Worm (Caenorhabditis elegans) whole organism, L1 larva: Measurements from ENCODE around the gene ilcr-2.

ENCODE experiments used
- ceh-82 ChIP-seq, 3 experiments: fragments of 150-350 bp in 1 of 3; sonication (generic microtip) in 2 of 3; optimal IDR thresholded peaks; 2 replicates each; lab custom pipeline; 2014 to 2017; ENCODE audit warnings: missing biosample characterization in 3 of 3, missing genetic modification characterization in 3 of 3
- fos-1 ChIP-seq: fragments of 150-350 bp; optimal IDR thresholded peaks from 2 replicates; lab custom pipeline; 2014; ENCODE audit warnings: missing biosample characterization, missing genetic modification characterization
- lin-15B ChIP-seq: fragments of 150-350 bp; sonication (generic microtip); optimal IDR thresholded peaks from 3 replicates; lab custom pipeline; 2014; ENCODE audit warnings: missing biosample characterization, missing genetic modification characterization
- lin-35 ChIP-seq, 2 experiments: fragments of 150-350 bp; optimal IDR thresholded peaks; 2 replicates each; lab custom pipeline; 2014; ENCODE audit warnings: missing biosample characterization in 2 of 2, missing genetic modification characterization in 2 of 2, missing genetic modification reagents in 2 of 2
- nhr-237 ChIP-seq: fragments of 150-350 bp; optimal IDR thresholded peaks from 2 replicates; lab custom pipeline; 2014; ENCODE audit warnings: missing biosample characterization, missing genetic modification characterization
- rnt-1 ChIP-seq: sonication (generic microtip); optimal IDR thresholded peaks from 2 replicates; lab custom pipeline; 2016; ENCODE audit warnings: mild to moderate bottlenecking, missing genetic modification characterization, moderate library complexity, missing compliant biosample characterization
- snpc-4 ChIP-seq: fragments of 150-350 bp; optimal IDR thresholded peaks from 2 replicates; lab custom pipeline; 2014; ENCODE audit warnings: missing biosample characterization, missing genetic modification characterization

- no peak for TF ChIP-seq lin-35 (GFP tag; optimal IDR thresholded peaks at IDR 0.05; lab: Kevin White, UChicago)
- no peak for TF ChIP-seq fos-1 (tag; lab: Kevin White, UChicago)
- TF ChIP-seq nhr-237 (tag; lab: Kevin White, UChicago), result no peak
- TF ChIP-seq rnt-1 (tag; lab: Kevin White, UChicago), result no peak
- no peak for TF ChIP-seq ceh-82 (tag; optimal IDR thresholded peaks at IDR 0.05; lab: Kevin White, UChicago)
- no peak for TF ChIP-seq snpc-4 (tag; lab: Kevin White, UChicago)
- no peak for TF ChIP-seq lin-15B (tag; lab: Kevin White, UChicago)
Observed at ce11 chrII:5451278-5451677, 23.8 kb upstream of the ilcr-2 start.
